Worm (Caenorhabditis elegans): Measurements from ENCODE around the gene eral-1.
A peak's percentile ranks its signal among the peaks of the same experiment; 100 is the strongest.

The eral-1 gene

DNA sequence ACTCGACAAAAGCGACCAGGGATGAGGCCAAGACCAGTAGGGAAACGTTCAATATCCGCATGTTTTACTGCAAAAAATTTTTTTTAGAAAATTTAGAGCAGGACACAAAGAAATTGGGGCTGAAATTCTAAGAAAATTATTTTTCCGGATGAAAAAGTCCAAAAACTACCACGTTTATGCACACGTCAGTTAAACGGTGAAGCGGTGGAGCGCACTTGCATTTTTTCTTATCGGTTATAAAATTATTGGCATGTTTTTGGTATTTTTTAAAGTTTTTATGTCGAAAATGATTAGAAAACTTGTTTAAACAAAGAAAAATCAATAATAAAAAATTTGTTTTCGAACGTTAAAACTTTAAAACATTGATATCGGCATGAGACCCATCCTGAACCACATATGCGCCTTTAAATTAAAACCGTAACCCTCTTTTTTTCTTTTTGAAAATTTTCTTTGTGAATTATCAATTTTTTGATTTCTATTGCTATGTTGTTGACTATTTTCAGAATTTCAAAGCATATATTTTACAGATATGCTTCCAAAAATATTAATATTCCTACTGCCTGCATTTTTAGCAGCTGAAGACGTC, 34.6 kb upstream of the eral-1 start, which contains the start of the genes dnj-20 and ZK1307.8 (continued):
- TF ChIP-seq hmg-20 (GFP tag; IDR thresholded peaks at IDR 0.05) = no peak
- TF ChIP-seq F55B11.4 (tag; optimal IDR thresholded peaks at IDR 0.05; ENCODE audit: borderline replicate concordance, insufficient read depth) = no peak
- no peak for TF ChIP-seq F37B4.10 (GFP tag; IDR thresholded peaks at IDR 0.05)
- TF ChIP-seq hsf-1 (GFP tag; IDR thresholded peaks at IDR 0.05) = no peak
- no peak for TF ChIP-seq nhr-120 (GFP tag; IDR thresholded peaks at IDR 0.05)
- no peak for TF ChIP-seq hlh-12 (tag; optimal IDR thresholded peaks at IDR 0.05)
- TF ChIP-seq T26A5.8 (tag; optimal IDR thresholded peaks at IDR 0.05) = no peak
- TF ChIP-seq atf-7 (tag; optimal IDR thresholded peaks at IDR 0.05) = no peak
- no peak for TF ChIP-seq dox-1 (GFP tag; IDR thresholded peaks at IDR 0.05)
- TF ChIP-seq F57A8.1 (GFP tag; optimal IDR thresholded peaks at IDR 0.05) = no peak
- no peak for TF ChIP-seq B0035.1 (tag; optimal IDR thresholded peaks at IDR 0.05)
- TF ChIP-seq unc-62 (GFP tag; optimal IDR thresholded peaks at IDR 0.05) = no peak
- peak; percentile 1 for TF ChIP-seq attf-5 (GFP tag; optimal IDR thresholded peaks at IDR 0.05)
- TF ChIP-seq D2030.7 (GFP tag; IDR thresholded peaks at IDR 0.05) = peak; percentile 45; the same call in 1 of the 2 replicates
- 0 out of 2 replicates have a peak, but pooled peaks have one; percentile 34 for TF ChIP-seq mcd-1 (GFP tag; IDR thresholded peaks at IDR 0.05)
- no peak for TF ChIP-seq die-1 (tag; optimal IDR thresholded peaks at IDR 0.05)
- 0 out of 2 replicates have a peak, but pooled peaks have one; percentile 12 for TF ChIP-seq madf-8 (GFP tag; conservative IDR thresholded peaks at IDR 0.05)
- no peak for TF ChIP-seq lin-26 (GFP tag; IDR thresholded peaks at IDR 0.05)
- no peak for TF ChIP-seq attf-3 (GFP tag; conservative IDR thresholded peaks at IDR 0.05)
- TF ChIP-seq hmg-1.2 (GFP tag; IDR thresholded peaks at IDR 0.05) = 0 out of 2 replicates have a peak, but pooled peaks have one; percentile 5
- TF ChIP-seq unc-130 (GFP tag; optimal IDR thresholded peaks at IDR 0.05) = no peak
- no peak for TF ChIP-seq C17E4.6 (GFP tag; IDR thresholded peaks at IDR 0.05)
- TF ChIP-seq nhr-27 (tag; optimal IDR thresholded peaks at IDR 0.05) = no peak
- no peak for TF ChIP-seq ccch-3 (GFP tag; optimal IDR thresholded peaks at IDR 0.05)
- no peak for TF ChIP-seq F52B5.7 (tag; optimal IDR thresholded peaks at IDR 0.05)
- no peak for TF ChIP-seq bed-1 (GFP tag; IDR thresholded peaks at IDR 0.05)
- no peak for TF ChIP-seq madf-3 (GFP tag; IDR thresholded peaks at IDR 0.05)
- TF ChIP-seq cebp-2 (GFP tag; IDR thresholded peaks at IDR 0.05) = no peak
- peak; percentile 70 to 78 for TF ChIP-seq let-607 (tag; optimal IDR thresholded peaks at IDR 0.05)
- no peak for TF ChIP-seq snpc-3.4 (tag; optimal IDR thresholded peaks at IDR 0.05)
- TF ChIP-seq mes-4 (tag; optimal IDR thresholded peaks at IDR 0.05) = no peak
- no peak for TF ChIP-seq cebp-1 (GFP tag; IDR thresholded peaks at IDR 0.05)
- no peak for TF ChIP-seq cebp-1 (tag; optimal IDR thresholded peaks at IDR 0.05)
- no peak for TF ChIP-seq sdz-38 (tag; optimal IDR thresholded peaks at IDR 0.05)
- TF ChIP-seq F39B2.1 (GFP tag; IDR thresholded peaks at IDR 0.05) = no peak
- no peak for TF ChIP-seq fkh-3 (tag; optimal IDR thresholded peaks at IDR 0.05)
- no peak for TF ChIP-seq nfya-1 (tag; optimal IDR thresholded peaks at IDR 0.05; ENCODE audit: borderline replicate concordance, insufficient read depth)
- TF ChIP-seq snpc-1.3 (tag; optimal IDR thresholded peaks at IDR 0.05; ENCODE audit: insufficient read depth) = peak; percentile 57
- no peak for TF ChIP-seq ceh-27 (GFP tag; optimal IDR thresholded peaks at IDR 0.05)
- TF ChIP-seq egl-18 (GFP tag; IDR thresholded peaks at IDR 0.05) = no peak
- TF ChIP-seq hrde-1 (tag; optimal IDR thresholded peaks at IDR 0.05; ENCODE audit: borderline replicate concordance) = no peak
- TF ChIP-seq lsl-1 (GFP tag; optimal IDR thresholded peaks at IDR 0.05) = peak; percentile 82

All from whole organism, young adult.